Fruit fly (Drosophila melanogaster): ENCODE measurements around the gene CG18787.
"Not testable (repeated sequence)": the region's sequence is repeated elsewhere in the genome, so short reads cannot be mapped to it uniquely, and the experiment has no call there.

DNA sequence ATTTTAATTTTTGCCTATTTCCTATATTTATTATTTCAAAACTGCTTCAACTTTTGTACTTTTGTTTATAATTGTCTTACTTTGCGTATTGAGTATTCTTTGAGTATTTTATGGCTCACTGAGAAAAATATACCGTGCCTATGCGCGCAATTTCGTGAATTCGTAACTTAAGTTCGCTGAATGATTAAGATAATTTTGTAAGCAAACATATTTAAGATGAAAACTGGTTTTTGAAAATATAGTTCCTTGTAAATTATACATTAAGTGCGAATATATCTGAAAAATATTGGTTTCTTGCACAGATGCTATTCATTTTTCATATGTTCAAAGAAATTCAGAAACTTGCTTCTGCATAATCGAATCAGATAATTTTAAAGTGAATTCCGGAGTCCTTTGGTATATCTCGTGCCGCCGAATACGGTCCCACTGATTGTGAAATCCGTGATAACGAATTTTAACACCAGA, at the start of gene CG18787, which contains the start of gene Nfs1:
- TF ChIP-seq EcR (GFP tag; optimal IDR thresholded peaks at IDR 0.05); psq (optimal IDR thresholded peaks at IDR 0.05); usp (GFP tag; optimal IDR thresholded peaks at IDR 0.05); pan (optimal IDR thresholded peaks at IDR 0.05); CG8478 (optimal IDR thresholded peaks at IDR 0.05); Dll (optimal IDR thresholded peaks at IDR 0.05): not testable (repeated sequence)

Data from whole organism.